Fruit fly (Drosophila melanogaster) Kc167 (cell line): ENCODE results near the gene CG13723.

ENCODE experiments used
- Myc ChIP-seq: fragments of >200 bp; optimal IDR thresholded peaks from 2 replicates; lab custom pipeline; 2017; ENCODE audit warnings: missing external identifiers
- h ChIP-seq: fragments of >200 bp; optimal IDR thresholded peaks from 3 replicates; lab custom pipeline; 2018; ENCODE audit warnings: missing external identifiers
- insv ChIP-seq: fragments of >200 bp; optimal IDR thresholded peaks from 3 replicates; lab custom pipeline; 2018; ENCODE audit warnings: missing external identifiers
- psq ChIP-seq: fragments of >200 bp; optimal IDR thresholded peaks from 2 replicates; lab custom pipeline; 2017; ENCODE audit warnings: missing external identifiers
- ttk ChIP-seq: sonication (Bioruptor generic); optimal IDR thresholded peaks from 2 replicates; lab custom pipeline; 2017; ENCODE audit warnings: missing external identifiers

DNA sequence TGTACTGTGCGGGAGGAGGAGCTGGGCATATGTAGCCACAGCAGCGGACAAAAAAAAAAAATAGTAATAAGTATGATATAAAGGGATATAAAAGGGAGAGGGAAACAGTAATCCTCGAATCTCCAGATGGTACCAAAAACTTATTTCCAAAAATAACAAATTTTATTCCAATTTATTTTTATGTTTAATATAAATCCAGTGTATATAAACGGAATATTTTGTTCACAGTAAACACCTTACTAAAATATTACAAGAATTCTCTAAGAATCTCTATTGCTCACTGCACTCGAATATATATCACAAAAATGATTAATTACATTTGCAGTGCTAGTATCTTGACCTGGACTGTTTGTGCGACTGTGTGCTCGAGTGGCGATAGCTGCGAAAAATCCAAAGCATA lies 44.9 kb upstream of the CG13723 start:
- TF ChIP-seq ttk (lab: Kevin White, UChicago) (no peak), h (no peak), Myc (lab: Kevin White, UChicago) (no peak), psq (lab: Kevin White, UChicago) (no peak), insv (lab: Kevin White, UChicago) (no peak)
